Fruit fly (Drosophila melanogaster) whole organism, prepupa: Measurements from ENCODE around the gene Rab19.

Source experiments
- Blimp-1 ChIP-seq: fragments of 200-800 bp; sonication (Bioruptor generic); optimal IDR thresholded peaks from 3 replicates; lab custom pipeline; 2017; ENCODE audit warnings: missing biosample characterization, missing genetic modification characterization, mild to moderate bottlenecking, moderate library complexity, missing genetic modification reagents
- CG10631 ChIP-seq: fragments of 200-800 bp; sonication (Bioruptor generic); optimal IDR thresholded peaks from 2 replicates; lab custom pipeline; 2016; ENCODE audit warnings: missing biosample characterization, missing genetic modification characterization
- CG11902 ChIP-seq: fragments of 200-800 bp; sonication (Bioruptor generic); optimal IDR thresholded peaks from 3 replicates; lab custom pipeline; 2016; ENCODE audit warnings: missing biosample characterization, missing genetic modification characterization
- CG15336 ChIP-seq: fragments of 200-800 bp; sonication (Bioruptor generic); IDR thresholded peaks from 2 replicates; pipeline ENCODE4 v1.3.6; 2022; ENCODE audit warnings: missing biosample characterization, missing genetic modification characterization
- CG1621 ChIP-seq: fragments of 200-800 bp; sonication (Bioruptor generic); optimal IDR thresholded peaks from 3 replicates; lab custom pipeline; 2018; ENCODE audit warnings: missing biosample characterization, mild to moderate bottlenecking, missing genetic modification characterization
- CG16779 ChIP-seq: fragments of 200-800 bp; sonication (Bioruptor generic); optimal IDR thresholded peaks from 3 replicates; lab custom pipeline; 2017; ENCODE audit warnings: missing biosample characterization, mild to moderate bottlenecking, missing genetic modification characterization
- CG3032 ChIP-seq: fragments of 200-800 bp; optimal IDR thresholded peaks from 2 replicates; lab custom pipeline; 2019; ENCODE audit warnings: missing biosample characterization, mild to moderate bottlenecking, missing genetic modification characterization, moderate library complexity
- CG31627 ChIP-seq: fragments of 200-800 bp; sonication (Bioruptor generic); optimal IDR thresholded peaks from 3 replicates; lab custom pipeline; 2016; ENCODE audit warnings: missing biosample characterization, missing genetic modification characterization
- CG32006 ChIP-seq: fragments of 200-800 bp; sonication (Bioruptor generic); optimal IDR thresholded peaks from 3 replicates; lab custom pipeline; 2017; ENCODE audit warnings: missing biosample characterization, mild to moderate bottlenecking, missing genetic modification characterization
- CG34406 ChIP-seq: fragments of 200-800 bp; sonication (Bioruptor generic); optimal IDR thresholded peaks from 3 replicates; lab custom pipeline; 2016; ENCODE audit warnings: missing biosample characterization, missing genetic modification characterization
- CG3919 ChIP-seq: fragments of 200-800 bp; sonication (Bioruptor generic); optimal IDR thresholded peaks from 3 replicates; lab custom pipeline; 2016; ENCODE audit warnings: missing biosample characterization, missing genetic modification characterization
- CG4318 ChIP-seq: fragments of 200-800 bp; sonication (Bioruptor generic); optimal IDR thresholded peaks from 3 replicates; lab custom pipeline; 2017; ENCODE audit warnings: missing biosample characterization, mild to moderate bottlenecking, missing genetic modification characterization
- CG6276 ChIP-seq: fragments of 200-800 bp; sonication (Bioruptor generic); optimal IDR thresholded peaks from 2 replicates; lab custom pipeline; 2017; ENCODE audit warnings: missing biosample characterization, mild to moderate bottlenecking, missing genetic modification characterization
- CG6792 ChIP-seq: fragments of 200-800 bp; sonication (Bioruptor generic); optimal IDR thresholded peaks from 3 replicates; lab custom pipeline; 2016; ENCODE audit warnings: missing biosample characterization, missing genetic modification characterization
- CG6808 ChIP-seq: fragments of 200-800 bp; sonication (Bioruptor generic); optimal IDR thresholded peaks from 3 replicates; lab custom pipeline; 2017; ENCODE audit warnings: missing biosample characterization, missing genetic modification characterization, mild to moderate bottlenecking, moderate library complexity, missing genetic modification reagents
- CG7368 ChIP-seq: fragments of 200-800 bp; sonication (Bioruptor generic); optimal IDR thresholded peaks from 3 replicates; lab custom pipeline; 2016; ENCODE audit warnings: missing biosample characterization, missing genetic modification characterization
- CG8632 ChIP-seq: fragments of 200-800 bp; sonication (Bioruptor generic); optimal IDR thresholded peaks from 3 replicates; lab custom pipeline; 2016; ENCODE audit warnings: missing biosample characterization, missing genetic modification characterization
- CG9139 ChIP-seq: fragments of 200-800 bp; sonication (Bioruptor generic); optimal IDR thresholded peaks from 3 replicates; lab custom pipeline; 2017; ENCODE audit warnings: missing biosample characterization, mild to moderate bottlenecking, missing genetic modification characterization
- Eip75B ChIP-seq: fragments of 200-800 bp; sonication (Bioruptor generic); optimal IDR thresholded peaks from 3 replicates; lab custom pipeline; 2016; ENCODE audit warnings: missing biosample characterization, missing genetic modification characterization
- Eip78C ChIP-seq: fragments of 200-800 bp; sonication (Bioruptor generic); peaks from one replicate; lab custom pipeline; 2016; ENCODE audit warnings: missing biosample characterization, missing genetic modification characterization
- Eip93F ChIP-seq: fragments of 200-800 bp; sonication (Bioruptor generic); optimal IDR thresholded peaks from 2 replicates; lab custom pipeline; 2016; ENCODE audit warnings: missing biosample characterization, mild to moderate bottlenecking, missing genetic modification characterization
- Ets21C ChIP-seq: fragments of 200-800 bp; sonication (Bioruptor generic); optimal IDR thresholded peaks from 3 replicates; lab custom pipeline; 2016; ENCODE audit warnings: missing biosample characterization, missing genetic modification characterization
- Ets96B ChIP-seq: fragments of 200-800 bp; optimal IDR thresholded peaks from 2 replicates; lab custom pipeline; 2019; ENCODE audit warnings: missing biosample characterization, mild to moderate bottlenecking, missing genetic modification characterization, moderate library complexity
- Gug ChIP-seq: fragments of 200-800 bp; sonication (Bioruptor generic); IDR thresholded peaks from 2 replicates; pipeline ENCODE4 v1.3.6; 2022; ENCODE audit warnings: missing biosample characterization, missing genetic modification characterization
- Hr38 ChIP-seq: sonication (Bioruptor generic); optimal IDR thresholded peaks from 2 replicates; lab custom pipeline; 2016; ENCODE audit warnings: missing biosample characterization, missing genetic modification characterization
- Hr39 ChIP-seq: fragments of 200-800 bp; sonication (Bioruptor generic); optimal IDR thresholded peaks from 2 replicates; lab custom pipeline; 2016; ENCODE audit warnings: missing biosample characterization, missing genetic modification characterization
- Hr4 ChIP-seq: fragments of 200-800 bp; sonication (Bioruptor generic); optimal IDR thresholded peaks from 3 replicates; lab custom pipeline; 2016; ENCODE audit warnings: missing biosample characterization, missing genetic modification characterization
- Lpt ChIP-seq: fragments of 200-800 bp; sonication (Bioruptor generic); optimal IDR thresholded peaks from 3 replicates; lab custom pipeline; 2016; ENCODE audit warnings: missing biosample characterization, missing genetic modification characterization
- Met ChIP-seq: fragments of 200-800 bp; sonication (Bioruptor generic); optimal IDR thresholded peaks from 3 replicates; lab custom pipeline; 2016; ENCODE audit warnings: missing biosample characterization, missing genetic modification characterization
- OdsH ChIP-seq: fragments of 200-800 bp; sonication (Bioruptor generic); optimal IDR thresholded peaks from 3 replicates; lab custom pipeline; 2016; ENCODE audit warnings: missing biosample characterization, missing genetic modification characterization
- Smox ChIP-seq: fragments of 200-800 bp; sonication (Bioruptor generic); optimal IDR thresholded peaks from 3 replicates; lab custom pipeline; 2016; ENCODE audit warnings: missing biosample characterization, missing genetic modification characterization
- Sox14 ChIP-seq: fragments of 200-800 bp; sonication (Bioruptor generic); optimal IDR thresholded peaks from 3 replicates; lab custom pipeline; 2016; ENCODE audit warnings: missing biosample characterization, missing genetic modification characterization
- Sox15 ChIP-seq: fragments of 200-800 bp; sonication (Bioruptor generic); optimal IDR thresholded peaks from 3 replicates; lab custom pipeline; 2016; ENCODE audit warnings: missing biosample characterization, missing genetic modification characterization
- achi ChIP-seq: fragments of 200-800 bp; sonication (Bioruptor generic); optimal IDR thresholded peaks from 3 replicates; lab custom pipeline; 2016; ENCODE audit warnings: missing biosample characterization, missing genetic modification characterization
- acj6 ChIP-seq: fragments of 200-800 bp; sonication (Bioruptor generic); optimal IDR thresholded peaks from 3 replicates; lab custom pipeline; 2016; ENCODE audit warnings: missing biosample characterization, missing genetic modification characterization
- dac ChIP-seq: fragments of 200-800 bp; sonication (Bioruptor generic); optimal IDR thresholded peaks from 2 replicates; lab custom pipeline; 2017; ENCODE audit warnings: missing biosample characterization, mild to moderate bottlenecking, missing genetic modification characterization
- eg ChIP-seq: fragments of 200-800 bp; sonication (Bioruptor generic); IDR thresholded peaks from 3 replicates; pipeline ENCODE4 v1.3.6; 2022; ENCODE audit warnings: missing biosample characterization, missing genetic modification characterization
- fd59A ChIP-seq: fragments of 200-800 bp; sonication (Bioruptor generic); optimal IDR thresholded peaks from 2 replicates; lab custom pipeline; 2017; ENCODE audit warnings: missing biosample characterization, mild to moderate bottlenecking, missing genetic modification characterization, missing genetic modification reagents
- fd85E ChIP-seq: fragments of 200-800 bp; sonication (Bioruptor generic); optimal IDR thresholded peaks from 3 replicates; lab custom pipeline; 2016; ENCODE audit warnings: missing biosample characterization, missing genetic modification characterization
- fkh ChIP-seq: fragments of 200-800 bp; sonication (Bioruptor generic); optimal IDR thresholded peaks from 3 replicates; lab custom pipeline; 2017; ENCODE audit warnings: missing biosample characterization, mild to moderate bottlenecking, missing genetic modification characterization, moderate library complexity
- lz ChIP-seq: fragments of 200-800 bp; sonication (Bioruptor generic); optimal IDR thresholded peaks from 3 replicates; lab custom pipeline; 2016; ENCODE audit warnings: missing biosample characterization, missing genetic modification characterization
- net ChIP-seq: fragments of 200-800 bp; sonication (Bioruptor generic); optimal IDR thresholded peaks from 3 replicates; lab custom pipeline; 2016; ENCODE audit warnings: missing biosample characterization, missing genetic modification characterization
- pdm3 ChIP-seq: fragments of 200-800 bp; sonication (Bioruptor generic); optimal IDR thresholded peaks from 3 replicates; lab custom pipeline; 2016; ENCODE audit warnings: missing biosample characterization, missing genetic modification characterization
- salr ChIP-seq, 2 experiments: fragments of 200-800 bp; sonication (Bioruptor generic); optimal IDR thresholded peaks; 3 replicates each; lab custom pipeline; 2016 to 2018; ENCODE audit warnings: missing biosample characterization in 2 of 2, missing genetic modification characterization in 2 of 2, mild to moderate bottlenecking in 1 of 2
- ss ChIP-seq, 2 experiments: fragments of 200-800 bp; sonication (Bioruptor generic); optimal IDR thresholded peaks; 2 replicates in 1 of 2; 3 replicates in 1 of 2; lab custom pipeline; 2017 to 2018; ENCODE audit warnings: mild to moderate bottlenecking in 2 of 2, missing biosample characterization in 2 of 2, missing genetic modification characterization in 2 of 2, moderate library complexity in 1 of 2
- svp ChIP-seq: fragments of 200-800 bp; sonication (Bioruptor generic); peaks from one replicate; lab custom pipeline; 2016; ENCODE audit warnings: missing biosample characterization, missing genetic modification characterization
- vri ChIP-seq: fragments of 200-800 bp; sonication (Bioruptor generic); optimal IDR thresholded peaks from 3 replicates; lab custom pipeline; 2016; ENCODE audit warnings: missing biosample characterization, mild to moderate bottlenecking, missing genetic modification characterization

Rab19 gene

dm6 chr3L:8312290-8312689 is 15.5 kb downstream of the Rab19 start:
- no peak for TF ChIP-seq pdm3 (GFP tag; lab: Kevin White, UChicago)
- no peak for TF ChIP-seq Smox (GFP tag; lab: Kevin White, UChicago)
- TF ChIP-seq Blimp-1 = no peak

- TF ChIP-seq CG8632 (GFP tag; lab: Kevin White, UChicago) (no peak), Hr4 (peak; percentile 55), CG6276 (no peak), fkh (GFP tag; lab: Kevin White, UChicago) (no peak), Ets21C (GFP tag; lab: Kevin White, UChicago) (no peak), CG4318 (GFP tag; lab: Kevin White, UChicago) (no peak), CG3919 (no peak), CG6808 (GFP tag; lab: Kevin White, UChicago) (no peak), Hr39 (GFP tag; lab: Kevin White, UChicago) (no peak), net (GFP tag; lab: Kevin White, UChicago) (no peak), eg (GFP tag; lab: Robert Waterston, UW) (peak; percentile 60; the same call in 2 of the 3 replicates), Gug (GFP tag; lab: Robert Waterston, UW) (no peak), acj6 (no peak), Sox14 (GFP tag; lab: Kevin White, UChicago) (no peak), CG10631 (GFP tag; lab: Kevin White, UChicago) (no peak), CG34406 (no peak), CG16779 (tag; lab: Kevin White, UChicago) (no peak), OdsH (GFP tag; lab: Kevin White, UChicago) (peak; percentile 38), vri (GFP tag; lab: Kevin White, UChicago) (no peak), CG6792 (no peak), Hr38 (no peak), Eip75B (no peak), Ets96B (tag; lab: Kevin White, UChicago) (no peak), CG15336 (GFP tag; lab: Robert Waterston, UW) (peak; percentile 46; the same call in 1 of the 2 replicates), CG32006 (GFP tag; lab: Kevin White, UChicago) (no peak), CG9139 (GFP tag; lab: Kevin White, UChicago) (no peak), Blimp-1 (no peak), ss (GFP tag; optimal IDR thresholded peaks at IDR 0.05; lab: Kevin White, UChicago) (no peak), achi (GFP tag; lab: Kevin White, UChicago) (no peak), CG1621 (tag; lab: Kevin White, UChicago) (no peak), Eip93F (GFP tag; lab: Kevin White, UChicago) (no peak), CG31627 (GFP tag; lab: Kevin White, UChicago) (peak; percentile 30), fd85E (GFP tag; lab: Kevin White, UChicago) (no peak), dac (GFP tag; lab: Kevin White, UChicago) (no peak), Met (GFP tag; lab: Kevin White, UChicago) (peak; percentile 33), Eip78C (peak; percentile 73), fd59A (no peak)
Measured at dm6 chr3L:8314788-8315140, 17.9 kb downstream of the Rab19 start.

- TF ChIP-seq fd85E (GFP tag; lab: Kevin White, UChicago) = no peak
- TF ChIP-seq Smox (GFP tag; lab: Kevin White, UChicago) = peak; percentile 45
- TF ChIP-seq lz = peak; percentile 41
- TF ChIP-seq CG9139 (GFP tag; lab: Kevin White, UChicago) = peak; percentile 16
- TF ChIP-seq CG6792 = peak; percentile 15
- TF ChIP-seq CG3919 = peak; percentile 40
- no peak for TF ChIP-seq net (GFP tag; lab: Kevin White, UChicago)
- peak; percentile 7 for TF ChIP-seq CG11902 (GFP tag; lab: Kevin White, UChicago)
- peak; percentile 26 for TF ChIP-seq Ets96B (tag; lab: Kevin White, UChicago)
- TF ChIP-seq CG3032 = peak; percentile 57
- no peak for TF ChIP-seq Sox15 (GFP tag; lab: Kevin White, UChicago)
- peak; percentile 47 for TF ChIP-seq CG10631 (GFP tag; lab: Kevin White, UChicago)
- TF ChIP-seq Lpt (GFP tag; lab: Kevin White, UChicago) = no peak
- no peak for TF ChIP-seq CG1621 (tag; lab: Kevin White, UChicago)
- peak; percentile 47 for TF ChIP-seq OdsH (GFP tag; lab: Kevin White, UChicago)
- TF ChIP-seq dac (GFP tag; lab: Kevin White, UChicago) = no peak
- peak in 1 of 2 experiments; percentile 24 for TF ChIP-seq salr (GFP tag; optimal IDR thresholded peaks at IDR 0.05; lab: Kevin White, UChicago)
- TF ChIP-seq CG32006 (GFP tag; lab: Kevin White, UChicago) = peak; percentile 16
- peak; percentile 62 for TF ChIP-seq Met (GFP tag; lab: Kevin White, UChicago)
- TF ChIP-seq svp (GFP tag; lab: Kevin White, UChicago) = peak; percentile 61
- TF ChIP-seq CG7368 = no peak
- TF ChIP-seq eg (GFP tag; lab: Robert Waterston, UW) = peak; percentile 21; the same call in 1 of the 3 replicates
- TF ChIP-seq CG4318 (GFP tag; lab: Kevin White, UChicago) = no peak
- no peak for TF ChIP-seq CG16779 (tag; lab: Kevin White, UChicago)
- TF ChIP-seq CG6808 (GFP tag; lab: Kevin White, UChicago) = peak; percentile 8
Measured at dm6 chr3L:8315141-8315816, 18.5 kb downstream of the Rab19 start, which contains the start of gene Cpsf6. Cpsf6 (minus strand) TSS chr3L:8315502.
